Fruit fly (Drosophila melanogaster) whole organism, prepupa: Measurements from ENCODE around the gene eIF3g1.

Source experiments
- Blimp-1 ChIP-seq: fragments of 200-800 bp; sonication (Bioruptor generic); optimal IDR thresholded peaks from 3 replicates; lab custom pipeline; 2017; ENCODE audit warnings: missing biosample characterization, missing genetic modification characterization, mild to moderate bottlenecking, moderate library complexity, missing genetic modification reagents
- CG10669 ChIP-seq: fragments of 200-800 bp; sonication (Bioruptor generic); optimal IDR thresholded peaks from 3 replicates; lab custom pipeline; 2018; ENCODE audit warnings: missing biosample characterization, mild to moderate bottlenecking, missing genetic modification characterization, moderate library complexity
- CG11294 ChIP-seq: fragments of 200-800 bp; sonication (Bioruptor generic); IDR thresholded peaks from 2 replicates; pipeline ENCODE4 v1.3.6; 2022; ENCODE audit warnings: missing biosample characterization, missing genetic modification characterization
- CG11762 ChIP-seq: fragments of 200-800 bp; sonication (Bioruptor generic); optimal IDR thresholded peaks from 3 replicates; lab custom pipeline; 2016; ENCODE audit warnings: missing biosample characterization, missing genetic modification characterization; ENCODE audit not compliant: insufficient read depth
- CG11902 ChIP-seq: fragments of 200-800 bp; sonication (Bioruptor generic); optimal IDR thresholded peaks from 3 replicates; lab custom pipeline; 2016; ENCODE audit warnings: missing biosample characterization, missing genetic modification characterization
- CG15336 ChIP-seq: fragments of 200-800 bp; sonication (Bioruptor generic); IDR thresholded peaks from 2 replicates; pipeline ENCODE4 v1.3.6; 2022; ENCODE audit warnings: missing biosample characterization, missing genetic modification characterization
- CG1621 ChIP-seq: fragments of 200-800 bp; sonication (Bioruptor generic); optimal IDR thresholded peaks from 3 replicates; lab custom pipeline; 2018; ENCODE audit warnings: missing biosample characterization, mild to moderate bottlenecking, missing genetic modification characterization
- CG3032 ChIP-seq: fragments of 200-800 bp; optimal IDR thresholded peaks from 2 replicates; lab custom pipeline; 2019; ENCODE audit warnings: missing biosample characterization, mild to moderate bottlenecking, missing genetic modification characterization, moderate library complexity
- CG31627 ChIP-seq: fragments of 200-800 bp; sonication (Bioruptor generic); optimal IDR thresholded peaks from 3 replicates; lab custom pipeline; 2016; ENCODE audit warnings: missing biosample characterization, missing genetic modification characterization
- CG32006 ChIP-seq: fragments of 200-800 bp; sonication (Bioruptor generic); optimal IDR thresholded peaks from 3 replicates; lab custom pipeline; 2017; ENCODE audit warnings: missing biosample characterization, mild to moderate bottlenecking, missing genetic modification characterization
- CG34406 ChIP-seq: fragments of 200-800 bp; sonication (Bioruptor generic); optimal IDR thresholded peaks from 3 replicates; lab custom pipeline; 2016; ENCODE audit warnings: missing biosample characterization, missing genetic modification characterization
- CG6163 ChIP-seq: fragments of 200-800 bp; sonication (Bioruptor generic); IDR thresholded peaks from 3 replicates; pipeline ENCODE4 v1.3.6; 2022; ENCODE audit warnings: missing biosample characterization, missing genetic modification characterization
- CG6276 ChIP-seq: fragments of 200-800 bp; sonication (Bioruptor generic); optimal IDR thresholded peaks from 2 replicates; lab custom pipeline; 2017; ENCODE audit warnings: missing biosample characterization, mild to moderate bottlenecking, missing genetic modification characterization
- CG6854 ChIP-seq: fragments of 200-800 bp; sonication (Bioruptor generic); optimal IDR thresholded peaks from 2 replicates; lab custom pipeline; 2017; ENCODE audit warnings: missing biosample characterization, mild to moderate bottlenecking, missing genetic modification characterization
- CG7368 ChIP-seq: fragments of 200-800 bp; sonication (Bioruptor generic); optimal IDR thresholded peaks from 3 replicates; lab custom pipeline; 2016; ENCODE audit warnings: missing biosample characterization, missing genetic modification characterization
- CG8319 ChIP-seq: fragments of 200-800 bp; sonication (Bioruptor generic); optimal IDR thresholded peaks from 3 replicates; lab custom pipeline; 2016; ENCODE audit warnings: missing biosample characterization, missing genetic modification characterization
- CG8632 ChIP-seq: fragments of 200-800 bp; sonication (Bioruptor generic); optimal IDR thresholded peaks from 3 replicates; lab custom pipeline; 2016; ENCODE audit warnings: missing biosample characterization, missing genetic modification characterization
- Eip75B ChIP-seq: fragments of 200-800 bp; sonication (Bioruptor generic); optimal IDR thresholded peaks from 3 replicates; lab custom pipeline; 2016; ENCODE audit warnings: missing biosample characterization, missing genetic modification characterization
- Eip78C ChIP-seq: fragments of 200-800 bp; sonication (Bioruptor generic); peaks from one replicate; lab custom pipeline; 2016; ENCODE audit warnings: missing biosample characterization, missing genetic modification characterization
- Eip93F ChIP-seq: fragments of 200-800 bp; sonication (Bioruptor generic); optimal IDR thresholded peaks from 2 replicates; lab custom pipeline; 2016; ENCODE audit warnings: missing biosample characterization, mild to moderate bottlenecking, missing genetic modification characterization
- Ets96B ChIP-seq: fragments of 200-800 bp; optimal IDR thresholded peaks from 2 replicates; lab custom pipeline; 2019; ENCODE audit warnings: missing biosample characterization, mild to moderate bottlenecking, missing genetic modification characterization, moderate library complexity
- Gug ChIP-seq: fragments of 200-800 bp; sonication (Bioruptor generic); IDR thresholded peaks from 2 replicates; pipeline ENCODE4 v1.3.6; 2022; ENCODE audit warnings: missing biosample characterization, missing genetic modification characterization
- Hr38 ChIP-seq: sonication (Bioruptor generic); optimal IDR thresholded peaks from 2 replicates; lab custom pipeline; 2016; ENCODE audit warnings: missing biosample characterization, missing genetic modification characterization
- Hr39 ChIP-seq: fragments of 200-800 bp; sonication (Bioruptor generic); optimal IDR thresholded peaks from 2 replicates; lab custom pipeline; 2016; ENCODE audit warnings: missing biosample characterization, missing genetic modification characterization
- Lpt ChIP-seq: fragments of 200-800 bp; sonication (Bioruptor generic); optimal IDR thresholded peaks from 3 replicates; lab custom pipeline; 2016; ENCODE audit warnings: missing biosample characterization, missing genetic modification characterization
- Met ChIP-seq: fragments of 200-800 bp; sonication (Bioruptor generic); optimal IDR thresholded peaks from 3 replicates; lab custom pipeline; 2016; ENCODE audit warnings: missing biosample characterization, missing genetic modification characterization
- Smox ChIP-seq: fragments of 200-800 bp; sonication (Bioruptor generic); optimal IDR thresholded peaks from 3 replicates; lab custom pipeline; 2016; ENCODE audit warnings: missing biosample characterization, missing genetic modification characterization
- Sox14 ChIP-seq: fragments of 200-800 bp; sonication (Bioruptor generic); optimal IDR thresholded peaks from 3 replicates; lab custom pipeline; 2016; ENCODE audit warnings: missing biosample characterization, missing genetic modification characterization
- Sox15 ChIP-seq: fragments of 200-800 bp; sonication (Bioruptor generic); optimal IDR thresholded peaks from 3 replicates; lab custom pipeline; 2016; ENCODE audit warnings: missing biosample characterization, missing genetic modification characterization
- acj6 ChIP-seq: fragments of 200-800 bp; sonication (Bioruptor generic); optimal IDR thresholded peaks from 3 replicates; lab custom pipeline; 2016; ENCODE audit warnings: missing biosample characterization, missing genetic modification characterization
- dac ChIP-seq: fragments of 200-800 bp; sonication (Bioruptor generic); optimal IDR thresholded peaks from 2 replicates; lab custom pipeline; 2017; ENCODE audit warnings: missing biosample characterization, mild to moderate bottlenecking, missing genetic modification characterization
- dsx ChIP-seq: fragments of 200-800 bp; optimal IDR thresholded peaks from 3 replicates; lab custom pipeline; 2019; ENCODE audit warnings: missing biosample characterization, mild to moderate bottlenecking, missing genetic modification characterization, moderate library complexity; ENCODE audit not compliant: poor library complexity, severe bottlenecking
- esn ChIP-seq: fragments of 200-800 bp; sonication (Bioruptor generic); optimal IDR thresholded peaks from 2 replicates; lab custom pipeline; 2016; ENCODE audit warnings: missing biosample characterization, mild to moderate bottlenecking, missing genetic modification characterization, moderate library complexity
- fd85E ChIP-seq: fragments of 200-800 bp; sonication (Bioruptor generic); optimal IDR thresholded peaks from 3 replicates; lab custom pipeline; 2016; ENCODE audit warnings: missing biosample characterization, missing genetic modification characterization
- fkh ChIP-seq: fragments of 200-800 bp; sonication (Bioruptor generic); optimal IDR thresholded peaks from 3 replicates; lab custom pipeline; 2017; ENCODE audit warnings: missing biosample characterization, mild to moderate bottlenecking, missing genetic modification characterization, moderate library complexity
- lz ChIP-seq: fragments of 200-800 bp; sonication (Bioruptor generic); optimal IDR thresholded peaks from 3 replicates; lab custom pipeline; 2016; ENCODE audit warnings: missing biosample characterization, missing genetic modification characterization
- net ChIP-seq: fragments of 200-800 bp; sonication (Bioruptor generic); optimal IDR thresholded peaks from 3 replicates; lab custom pipeline; 2016; ENCODE audit warnings: missing biosample characterization, missing genetic modification characterization
- pdm3 ChIP-seq: fragments of 200-800 bp; sonication (Bioruptor generic); optimal IDR thresholded peaks from 3 replicates; lab custom pipeline; 2016; ENCODE audit warnings: missing biosample characterization, missing genetic modification characterization
- salr ChIP-seq, 2 experiments: fragments of 200-800 bp; sonication (Bioruptor generic); optimal IDR thresholded peaks; 3 replicates each; lab custom pipeline; 2016 to 2018; ENCODE audit warnings: missing biosample characterization in 2 of 2, missing genetic modification characterization in 2 of 2, mild to moderate bottlenecking in 1 of 2
- spab ChIP-seq: fragments of 200-800 bp; sonication (Bioruptor generic); optimal IDR thresholded peaks from 2 replicates; lab custom pipeline; 2017; ENCODE audit warnings: missing biosample characterization, mild to moderate bottlenecking, missing genetic modification characterization, missing genetic modification reagents
- ss ChIP-seq, 2 experiments: fragments of 200-800 bp; sonication (Bioruptor generic); optimal IDR thresholded peaks; 2 replicates in 1 of 2; 3 replicates in 1 of 2; lab custom pipeline; 2017 to 2018; ENCODE audit warnings: mild to moderate bottlenecking in 2 of 2, missing biosample characterization in 2 of 2, missing genetic modification characterization in 2 of 2, moderate library complexity in 1 of 2
- svp ChIP-seq: fragments of 200-800 bp; sonication (Bioruptor generic); peaks from one replicate; lab custom pipeline; 2016; ENCODE audit warnings: missing biosample characterization, missing genetic modification characterization
- topi ChIP-seq: fragments of 200-800 bp; sonication (Bioruptor generic); optimal IDR thresholded peaks from 3 replicates; lab custom pipeline; 2016; ENCODE audit warnings: missing biosample characterization, missing genetic modification characterization
- vri ChIP-seq: fragments of 200-800 bp; sonication (Bioruptor generic); optimal IDR thresholded peaks from 3 replicates; lab custom pipeline; 2016; ENCODE audit warnings: missing biosample characterization, mild to moderate bottlenecking, missing genetic modification characterization

eIF3g1 gene

dm6 chrX:2652124-2652923, 42.2 kb upstream of the eIF3g1 start (continued):
- TF ChIP-seq CG8319 (GFP tag; lab: Kevin White, UChicago), result no peak
- TF ChIP-seq dsx (GFP tag; lab: Kevin White, UChicago), result peak; percentile 29
- TF ChIP-seq Blimp-1, result peak; percentile 47
- TF ChIP-seq CG11294 (GFP tag; lab: Robert Waterston, UW), result no peak
- TF ChIP-seq Smox, result no peak
- TF ChIP-seq CG3032 (tag; lab: Kevin White, UChicago), result no peak
- no peak for TF ChIP-seq Eip93F (GFP tag; lab: Kevin White, UChicago)
- TF ChIP-seq CG6276 (GFP tag; lab: Kevin White, UChicago), result peak; percentile 53
- peak; percentile 71 for TF ChIP-seq CG6163 (GFP tag; lab: Robert Waterston, UW)
- TF ChIP-seq Eip78C (GFP tag; lab: Kevin White, UChicago), result peak; percentile 59
- TF ChIP-seq pdm3 (GFP tag; lab: Kevin White, UChicago), result no peak
- peak; percentile 14 for TF ChIP-seq Met (GFP tag; lab: Kevin White, UChicago)
- peak; percentile 63; the same call in 1 of the 2 replicates for TF ChIP-seq CG15336 (GFP tag; lab: Robert Waterston, UW)
- TF ChIP-seq fkh (GFP tag; lab: Kevin White, UChicago), result no peak
- peak; percentile 16 to 34 for TF ChIP-seq ss (GFP tag; optimal IDR thresholded peaks at IDR 0.05; lab: Kevin White, UChicago)
- TF ChIP-seq spab (GFP tag; lab: Kevin White, UChicago), result no peak
- TF ChIP-seq vri, result peak; percentile 97
- no peak for TF ChIP-seq salr (GFP tag; optimal IDR thresholded peaks at IDR 0.05; lab: Kevin White, UChicago)
- TF ChIP-seq topi (GFP tag; lab: Kevin White, UChicago), result peak; percentile 50
- no peak for TF ChIP-seq acj6
- TF ChIP-seq CG7368 (GFP tag; lab: Kevin White, UChicago), result no peak
- TF ChIP-seq CG11902 (GFP tag; lab: Kevin White, UChicago), result no peak
- TF ChIP-seq dac, result no peak
- TF ChIP-seq CG1621 (tag; lab: Kevin White, UChicago), result no peak
- TF ChIP-seq CG32006, result no peak
- TF ChIP-seq CG31627 (GFP tag; lab: Kevin White, UChicago), result no peak
- 0 out of 2 replicates have a peak, but pooled peaks have one; percentile 11 for TF ChIP-seq Gug
- TF ChIP-seq Hr39 (GFP tag; lab: Kevin White, UChicago), result no peak
- TF ChIP-seq CG8632, result no peak
- TF ChIP-seq Hr38, result no peak
- no peak for TF ChIP-seq CG34406 (GFP tag; lab: Kevin White, UChicago)
- no peak for TF ChIP-seq Sox15 (GFP tag; lab: Kevin White, UChicago)
- TF ChIP-seq CG11762, result no peak
- no peak for TF ChIP-seq Eip75B
- no peak for TF ChIP-seq Ets96B (tag; lab: Kevin White, UChicago)
- TF ChIP-seq net, result peak; percentile 37
- peak; percentile 30 for TF ChIP-seq Sox14 (GFP tag; lab: Kevin White, UChicago)
- TF ChIP-seq esn (GFP tag; lab: Kevin White, UChicago), result no peak

dm6 chrX:2651128-2651527, 41.0 kb upstream of the eIF3g1 start:
- no peak for TF ChIP-seq CG11762

dm6 chrX:2648959-2649358, 38.8 kb upstream of the eIF3g1 start:
- TF ChIP-seq CG6163 (GFP tag; lab: Robert Waterston, UW) (peak; percentile 29; the same call in 1 of the 3 replicates), CG6854 (GFP tag; lab: Kevin White, UChicago) (peak; percentile 52), fd85E (no peak), pdm3 (GFP tag; lab: Kevin White, UChicago) (no peak), CG7368 (GFP tag; lab: Kevin White, UChicago) (no peak), Eip78C (GFP tag; lab: Kevin White, UChicago) (peak; percentile 26), dsx (GFP tag; lab: Kevin White, UChicago) (peak; percentile 53), esn (GFP tag; lab: Kevin White, UChicago) (no peak), Lpt (GFP tag; lab: Kevin White, UChicago) (no peak), Met (GFP tag; lab: Kevin White, UChicago) (peak; percentile 14), CG11902 (GFP tag; lab: Kevin White, UChicago) (no peak), svp (GFP tag; lab: Kevin White, UChicago) (peak; percentile 77), lz (GFP tag; lab: Kevin White, UChicago) (no peak), acj6 (no peak), fkh (GFP tag; lab: Kevin White, UChicago) (peak; percentile 24), CG10669 (GFP tag; lab: Kevin White, UChicago) (no peak), ss (GFP tag; optimal IDR thresholded peaks at IDR 0.05; lab: Kevin White, UChicago) (peak in 1 of 2 experiments; percentile 41)
